Fruit fly (Drosophila melanogaster) whole organism, embryonic: ENCODE results near the gene Aasdh.

Experiments used
- Bteb2 ChIP-seq: fragments of 200-800 bp; sonication (Bioruptor generic); optimal IDR thresholded peaks from 2 replicates; lab custom pipeline; 2016; ENCODE audit warnings: missing biosample characterization, missing genetic modification characterization
- C15 ChIP-seq: fragments of 200-800 bp; sonication (Bioruptor generic); IDR thresholded peaks from 3 replicates; pipeline ENCODE4 v1.3.6; 2022; ENCODE audit warnings: missing biosample characterization, missing genetic modification characterization
- CG10147 ChIP-seq: fragments of 200-800 bp; sonication (Bioruptor generic); optimal IDR thresholded peaks from 2 replicates; lab custom pipeline; 2019; ENCODE audit warnings: missing biosample characterization, mild to moderate bottlenecking, missing genetic modification characterization, moderate library complexity
- CG11456 ChIP-seq: fragments of 200-800 bp; sonication (Bioruptor generic); IDR thresholded peaks from 3 replicates; pipeline ENCODE4 v1.3.6; 2022; ENCODE audit warnings: missing biosample characterization, missing genetic modification characterization
- CG12071 ChIP-seq: fragments of 200-800 bp; sonication (Bioruptor generic); optimal IDR thresholded peaks from 3 replicates; lab custom pipeline; 2018; ENCODE audit warnings: missing biosample characterization, mild to moderate bottlenecking, missing genetic modification characterization
- CG13123 ChIP-seq: fragments of 200-800 bp; sonication (Bioruptor generic); optimal IDR thresholded peaks from 2 replicates; lab custom pipeline; 2016; ENCODE audit warnings: missing biosample characterization, missing genetic modification characterization
- CG15514 ChIP-seq: fragments of 200-800 bp; sonication (Bioruptor generic); optimal IDR thresholded peaks from 3 replicates; lab custom pipeline; 2017; ENCODE audit warnings: missing biosample characterization, missing genetic modification characterization, mild to moderate bottlenecking, moderate library complexity, missing genetic modification reagents
- CG18764 ChIP-seq: fragments of 200-800 bp; sonication (Bioruptor generic); optimal IDR thresholded peaks from 3 replicates; lab custom pipeline; 2016; ENCODE audit warnings: missing biosample characterization, missing genetic modification characterization
- CG2120 ChIP-seq: fragments of 200-800 bp; sonication (Bioruptor generic); optimal IDR thresholded peaks from 3 replicates; lab custom pipeline; 2016; ENCODE audit warnings: missing biosample characterization, missing genetic modification characterization
- CG3065 ChIP-seq: fragments of 200-800 bp; sonication (Bioruptor generic); optimal IDR thresholded peaks from 2 replicates; lab custom pipeline; 2016; ENCODE audit warnings: missing biosample characterization, missing genetic modification characterization
- CG3163 ChIP-seq: fragments of 200-800 bp; sonication (Bioruptor generic); optimal IDR thresholded peaks from 3 replicates; lab custom pipeline; 2016; ENCODE audit warnings: missing biosample characterization, missing genetic modification characterization
- CG43689 ChIP-seq: fragments of 200-800 bp; sonication (Bioruptor generic); IDR thresholded peaks from 2 replicates; pipeline ENCODE4 v1.3.6; 2022; ENCODE audit warnings: missing biosample characterization, missing genetic modification characterization
- CG5953 ChIP-seq: fragments of 200-800 bp; sonication (Bioruptor generic); IDR thresholded peaks from 2 replicates; pipeline ENCODE4 v1.3.6; 2022; ENCODE audit warnings: missing biosample characterization, missing genetic modification characterization
- CG6254 ChIP-seq: fragments of 200-800 bp; sonication (Bioruptor generic); optimal IDR thresholded peaks from 3 replicates; lab custom pipeline; 2017; ENCODE audit warnings: mild to moderate bottlenecking, missing biosample characterization, missing genetic modification reagents, missing genetic modification characterization
- CG6272 ChIP-seq: fragments of 200-800 bp; sonication (Bioruptor generic); IDR thresholded peaks from 2 replicates; pipeline ENCODE4 v1.3.6; 2022; ENCODE audit warnings: missing biosample characterization, missing genetic modification characterization
- CG6689 ChIP-seq: fragments of 200-800 bp; sonication (Bioruptor generic); IDR thresholded peaks from 2 replicates; pipeline ENCODE4 v1.3.6; 2022; ENCODE audit warnings: missing biosample characterization, missing genetic modification characterization
- CG8281 ChIP-seq: fragments of 200-800 bp; sonication (Bioruptor generic); optimal IDR thresholded peaks from 2 replicates; lab custom pipeline; 2018; ENCODE audit warnings: missing biosample characterization, mild to moderate bottlenecking, missing genetic modification characterization, moderate library complexity
- CG9932 ChIP-seq: fragments of 200-800 bp; sonication (Bioruptor generic); IDR thresholded peaks from 2 replicates; pipeline ENCODE4 v1.3.6; 2022; ENCODE audit warnings: missing biosample characterization, missing genetic modification characterization
- Dll ChIP-seq: fragments of 200-800 bp; sonication (Bioruptor generic); IDR thresholded peaks from 4 replicates; pipeline ENCODE4 v1.3.6; 2022; ENCODE audit warnings: missing biosample characterization, missing genetic modification characterization; ENCODE audit not compliant: partially characterized antibody
- Doc3 ChIP-seq: fragments of 200-800 bp; sonication (Bioruptor generic); IDR thresholded peaks from 3 replicates; pipeline ENCODE4 v1.3.6; 2022; ENCODE audit warnings: missing biosample characterization, missing genetic modification characterization; ENCODE audit not compliant: partially characterized antibody
- Fer1 ChIP-seq: fragments of 200-800 bp; sonication (Bioruptor generic); optimal IDR thresholded peaks from 2 replicates; lab custom pipeline; 2017; ENCODE audit warnings: missing biosample characterization, mild to moderate bottlenecking, missing genetic modification characterization
- H15 ChIP-seq: fragments of 200-800 bp; sonication (Bioruptor generic); IDR thresholded peaks from 3 replicates; pipeline ENCODE4 v1.3.6; 2022; ENCODE audit warnings: missing biosample characterization, missing genetic modification characterization
- H2.0 ChIP-seq: fragments of 200-800 bp; sonication (Bioruptor generic); IDR thresholded peaks from 2 replicates; pipeline ENCODE4 v1.3.6; 2022; ENCODE audit warnings: missing biosample characterization, missing genetic modification characterization
- HHEX ChIP-seq: fragments of 200-800 bp; sonication (Bioruptor generic); optimal IDR thresholded peaks from 3 replicates; lab custom pipeline; 2017; ENCODE audit warnings: missing biosample characterization, mild to moderate bottlenecking, missing genetic modification characterization, missing genetic modification reagents
- HLH54F ChIP-seq: fragments of 200-800 bp; sonication (Bioruptor generic); optimal IDR thresholded peaks from 3 replicates; lab custom pipeline; 2016; ENCODE audit warnings: missing biosample characterization, missing genetic modification characterization
- HmgD ChIP-seq: fragments of 200-800 bp; sonication (Bioruptor generic); optimal IDR thresholded peaks from 3 replicates; lab custom pipeline; 2016; ENCODE audit warnings: missing biosample characterization, missing genetic modification characterization
- Mes4 ChIP-seq: fragments of 200-800 bp; sonication (Bioruptor generic); optimal IDR thresholded peaks from 2 replicates; lab custom pipeline; 2016; ENCODE audit warnings: missing biosample characterization, missing genetic modification characterization
- Nf-YA ChIP-seq: fragments of 200-800 bp; sonication (Bioruptor generic); IDR thresholded peaks from 2 replicates; pipeline ENCODE4 v1.3.6; 2022; ENCODE audit warnings: missing biosample characterization, missing genetic modification characterization
- Nf-YC ChIP-seq: fragments of 200-800 bp; optimal IDR thresholded peaks from 3 replicates; lab custom pipeline; 2019; ENCODE audit warnings: missing biosample characterization, mild to moderate bottlenecking, missing genetic modification characterization, moderate library complexity
- Taf1 ChIP-seq: fragments of 200-800 bp; sonication (Bioruptor generic); IDR thresholded peaks from 2 replicates; pipeline ENCODE4 v1.3.6; 2022; ENCODE audit warnings: missing biosample characterization, missing genetic modification characterization
- Usf ChIP-seq: fragments of 200-800 bp; sonication (Bioruptor generic); optimal IDR thresholded peaks from 2 replicates; lab custom pipeline; 2017; ENCODE audit warnings: missing genotype, missing biosample characterization, missing genetic modification characterization
- Xbp1 ChIP-seq: fragments of 200-800 bp; sonication (Bioruptor generic); optimal IDR thresholded peaks from 3 replicates; lab custom pipeline; 2016; ENCODE audit warnings: missing biosample characterization, mild to moderate bottlenecking, missing genetic modification characterization
- bcd ChIP-seq: fragments of 200-800 bp; sonication (Bioruptor generic); optimal IDR thresholded peaks from 2 replicates; lab custom pipeline; 2017; ENCODE audit warnings: missing biosample characterization, mild to moderate bottlenecking, missing genetic modification characterization
- chinmo ChIP-seq: fragments of 200-800 bp; sonication (Bioruptor generic); IDR thresholded peaks from 4 replicates; pipeline ENCODE4 v1.3.6; 2022; ENCODE audit warnings: missing biosample characterization, missing genetic modification characterization; ENCODE audit not compliant: partially characterized antibody
- danr ChIP-seq: fragments of 200-800 bp; sonication (Bioruptor generic); IDR thresholded peaks from 2 replicates; pipeline ENCODE4 v1.3.6; 2022; ENCODE audit warnings: missing biosample characterization, missing genetic modification characterization
- disco-r ChIP-seq: fragments of 200-800 bp; sonication (Bioruptor generic); optimal IDR thresholded peaks from 2 replicates; lab custom pipeline; 2016; ENCODE audit warnings: missing biosample characterization, missing genetic modification characterization
- dpn ChIP-seq, 2 experiments: fragments of 200-800 bp; sonication (Bioruptor generic); optimal IDR thresholded peaks; 3 replicates each; lab custom pipeline; 2016; ENCODE audit warnings: missing biosample characterization in 2 of 2, missing genetic modification characterization in 2 of 2
- gcm ChIP-seq: fragments of 200-800 bp; sonication (Bioruptor generic); optimal IDR thresholded peaks from 2 replicates; lab custom pipeline; 2019; ENCODE audit warnings: missing biosample characterization, mild to moderate bottlenecking, missing genetic modification characterization, moderate library complexity
- gsb ChIP-seq: fragments of 200-800 bp; sonication (Bioruptor generic); IDR thresholded peaks from 2 replicates; pipeline ENCODE4 v1.3.6; 2022; ENCODE audit warnings: missing biosample characterization, missing genetic modification characterization
- hbn ChIP-seq: fragments of 200-800 bp; sonication (Bioruptor generic); IDR thresholded peaks from 2 replicates; pipeline ENCODE4 v1.3.6; 2022; ENCODE audit warnings: missing biosample characterization, missing genetic modification characterization; ENCODE audit not compliant: partially characterized antibody
- ken ChIP-seq: fragments of 200-800 bp; sonication (Bioruptor generic); IDR thresholded peaks from 3 replicates; pipeline ENCODE4 v1.3.6; 2022; ENCODE audit warnings: missing biosample characterization, missing genetic modification characterization
- p53 ChIP-seq: fragments of 200-800 bp; sonication (Bioruptor generic); optimal IDR thresholded peaks from 2 replicates; lab custom pipeline; 2016; ENCODE audit warnings: missing biosample characterization, missing genetic modification characterization
- phol ChIP-seq: fragments of 200-800 bp; sonication (Bioruptor generic); optimal IDR thresholded peaks from 3 replicates; lab custom pipeline; 2018; ENCODE audit warnings: missing biosample characterization, mild to moderate bottlenecking, missing genetic modification characterization, moderate library complexity
- rib ChIP-seq: fragments of 200-800 bp; sonication (Bioruptor generic); IDR thresholded peaks from 2 replicates; pipeline ENCODE4 v1.3.6; 2022; ENCODE audit warnings: missing biosample characterization, missing genetic modification characterization
- salm ChIP-seq: fragments of 200-800 bp; sonication (Bioruptor generic); optimal IDR thresholded peaks from 2 replicates; lab custom pipeline; 2018; ENCODE audit warnings: missing biosample characterization, mild to moderate bottlenecking, missing genetic modification characterization
- sna ChIP-seq: fragments of 200-800 bp; sonication (Bioruptor generic); IDR thresholded peaks from 2 replicates; pipeline ENCODE4 v1.3.6; 2022; ENCODE audit warnings: missing biosample characterization, missing genetic modification characterization; ENCODE audit not compliant: partially characterized antibody
- tna ChIP-seq: fragments of 200-800 bp; sonication (Bioruptor generic); IDR thresholded peaks from 2 replicates; pipeline ENCODE4 v1.3.6; 2022; ENCODE audit warnings: missing biosample characterization, missing genetic modification characterization; ENCODE audit not compliant: partially characterized antibody
- twi ChIP-seq: fragments of 200-800 bp; optimal IDR thresholded peaks from 2 replicates; lab custom pipeline; 2019; ENCODE audit warnings: missing biosample characterization, mild to moderate bottlenecking, missing genetic modification characterization, moderate library complexity
- vnd ChIP-seq: fragments of 200-800 bp; sonication (Bioruptor generic); IDR thresholded peaks from 3 replicates; pipeline ENCODE4 v1.3.6; 2022; ENCODE audit warnings: missing biosample characterization, missing genetic modification characterization; ENCODE audit not compliant: partially characterized antibody
- yki ChIP-seq: fragments of >200 bp; optimal IDR thresholded peaks from 3 replicates; lab custom pipeline; 2018
- zf30C ChIP-seq: fragments of 200-800 bp; sonication (Bioruptor generic); optimal IDR thresholded peaks from 3 replicates; lab custom pipeline; 2018; ENCODE audit warnings: missing biosample characterization, mild to moderate bottlenecking, missing genetic modification characterization
- zfh1 ChIP-seq: fragments of 200-800 bp; sonication (Bioruptor generic); IDR thresholded peaks from 3 replicates; pipeline ENCODE4 v1.3.6; 2022; ENCODE audit warnings: missing biosample characterization, missing genetic modification characterization

The Aasdh gene

DNA sequence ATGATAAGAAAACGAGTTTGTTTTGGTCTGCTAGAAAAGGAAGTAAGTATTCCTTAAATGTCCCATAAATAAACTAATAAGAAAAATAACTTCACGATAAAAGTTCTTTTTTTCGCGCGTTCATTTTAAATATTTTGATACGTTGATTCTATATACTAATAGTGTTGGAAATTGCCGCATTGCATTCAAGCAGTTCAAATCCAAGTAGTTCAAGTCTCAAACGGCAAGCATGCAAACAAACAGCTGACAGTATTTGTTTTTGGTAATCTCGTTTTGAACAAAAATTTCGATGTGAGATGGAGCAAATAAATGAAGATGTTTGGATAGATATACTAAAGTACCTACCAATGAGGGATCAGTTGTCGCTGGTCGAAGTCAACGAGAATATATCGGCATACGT lies 39.4 kb upstream of the Aasdh start, which contains the start of gene CG13088 (continued):
- no peak for TF ChIP-seq vnd (GFP tag; lab: Robert Waterston, UW)
- peak; percentile 36 for TF ChIP-seq CG13123 (GFP tag; lab: Kevin White, UChicago)
- peak; percentile 69 for TF ChIP-seq CG2120 (GFP tag; lab: Kevin White, UChicago)
- TF ChIP-seq CG9932 (GFP tag; lab: Robert Waterston, UW), result peak; percentile 58
- TF ChIP-seq Mes4, result no peak
- no peak for TF ChIP-seq Nf-YC (tag; lab: Kevin White, UChicago)
- TF ChIP-seq CG3065 (GFP tag; lab: Kevin White, UChicago), result no peak
- TF ChIP-seq dpn (GFP tag; optimal IDR thresholded peaks at IDR 0.05; lab: Kevin White, UChicago), result peak; percentile 33 to 47
- peak; percentile 39; the same call in 1 of the 3 replicates for TF ChIP-seq ken (GFP tag; lab: Robert Waterston, UW)
- peak; percentile 43 for TF ChIP-seq phol (tag; lab: Kevin White, UChicago)
- TF ChIP-seq CG6689 (GFP tag; lab: Robert Waterston, UW), result no peak
- no peak for TF ChIP-seq Dll
- TF ChIP-seq CG12071, result no peak
- no peak for TF ChIP-seq H2.0 (GFP tag; lab: Robert Waterston, UW)
- no peak for TF ChIP-seq H15
- no peak for TF ChIP-seq CG6272
- no peak for TF ChIP-seq Nf-YA
- TF ChIP-seq HHEX (GFP tag; lab: Kevin White, UChicago), result no peak
- TF ChIP-seq CG10147 (GFP tag; lab: Kevin White, UChicago), result no peak
- TF ChIP-seq yki (lab: Kevin White, UChicago), result no peak
- peak; percentile 61 for TF ChIP-seq CG15514 (GFP tag; lab: Kevin White, UChicago)
- TF ChIP-seq hbn (GFP tag; lab: Robert Waterston, UW), result no peak
- no peak for TF ChIP-seq sna
- peak; percentile 46 for TF ChIP-seq Xbp1
- peak; percentile 41; the same call in 1 of the 3 replicates for TF ChIP-seq zfh1
- TF ChIP-seq bcd, result peak; percentile 18
- no peak for TF ChIP-seq CG8281 (tag; lab: Kevin White, UChicago)
- TF ChIP-seq rib, result no peak
- no peak for TF ChIP-seq CG18764
- no peak for TF ChIP-seq chinmo
- no peak for TF ChIP-seq zf30C (GFP tag; lab: Kevin White, UChicago)
- TF ChIP-seq gcm, result no peak
- no peak for TF ChIP-seq Taf1 (GFP tag; lab: Robert Waterston, UW)
- peak; percentile 35 for TF ChIP-seq Bteb2
- peak; percentile 27 for TF ChIP-seq CG3163
- peak; percentile 54 for TF ChIP-seq HmgD (GFP tag; lab: Kevin White, UChicago)
- no peak for TF ChIP-seq danr (GFP tag; lab: Robert Waterston, UW)
- no peak for TF ChIP-seq tna
- TF ChIP-seq CG43689, result no peak
- TF ChIP-seq CG5953 (GFP tag; lab: Robert Waterston, UW), result no peak
- TF ChIP-seq C15 (GFP tag; lab: Robert Waterston, UW), result no peak
- TF ChIP-seq Usf, result no peak
- no peak for TF ChIP-seq salm (tag; lab: Kevin White, UChicago)
- no peak for TF ChIP-seq disco-r (GFP tag; lab: Kevin White, UChicago)
- no peak for TF ChIP-seq gsb
- peak; percentile 47; the same call in 1 of the 3 replicates for TF ChIP-seq CG11456 (GFP tag; lab: Robert Waterston, UW)
- no peak for TF ChIP-seq twi (tag; lab: Kevin White, UChicago)
- no peak for TF ChIP-seq p53 (GFP tag; lab: Kevin White, UChicago)
- TF ChIP-seq Fer1, result no peak
- TF ChIP-seq CG6254, result no peak
- TF ChIP-seq Doc3, result no peak
- TF ChIP-seq HLH54F (GFP tag; lab: Kevin White, UChicago), result peak; percentile 55
